Worm (Caenorhabditis elegans) whole organism, L1 larva: ENCODE data around the gene cutl-19.

Source experiments
- C16A3.4 ChIP-seq: fragments of 150-350 bp; optimal IDR thresholded peaks from 2 replicates; lab custom pipeline; 2014; ENCODE audit warnings: missing biosample characterization, missing genetic modification characterization
- blmp-1 ChIP-seq: fragments of 150-350 bp; optimal IDR thresholded peaks from 2 replicates; lab custom pipeline; 2014; ENCODE audit warnings: missing biosample characterization, missing genetic modification characterization
- ceh-90 ChIP-seq: sonication (generic microtip); optimal IDR thresholded peaks from 2 replicates; lab custom pipeline; 2016; ENCODE audit warnings: missing genetic modification characterization, missing compliant biosample characterization
- dsc-1 ChIP-seq: sonication (generic microtip); optimal IDR thresholded peaks from 2 replicates; lab custom pipeline; 2016; ENCODE audit warnings: mild to moderate bottlenecking, missing genetic modification characterization, missing compliant biosample characterization
- efl-1 ChIP-seq, 4 experiments: fragments of 150-350 bp; optimal IDR thresholded peaks in 3 of 4; peaks in 1 of 4; 1 replicate in 1 of 4; 2 replicates in 3 of 4; lab custom pipeline; 2014; ENCODE audit warnings: missing biosample characterization in 2 of 4, missing genetic modification characterization in 2 of 4, missing genetic modification reagents in 2 of 4
- egl-27 ChIP-seq, 2 experiments: fragments of 150-350 bp in 1 of 2; sonication (generic microtip); optimal IDR thresholded peaks; 3 replicates each; lab custom pipeline; 2017 to 2018; ENCODE audit warnings: missing biosample characterization in 2 of 2, missing genetic modification characterization in 2 of 2, missing genetic modification reagents in 2 of 2
- elt-2 ChIP-seq: sonication (generic microtip); optimal IDR thresholded peaks from 2 replicates; lab custom pipeline; 2016; ENCODE audit warnings: missing genetic modification characterization, mild to moderate bottlenecking, inconsistent platforms, missing compliant biosample characterization, missing genetic modification reagents
- elt-3 ChIP-seq, 6 experiments: fragments of 150-350 bp in 1 of 6; sonication (generic microtip); optimal IDR thresholded peaks; 2 replicates each; lab custom pipeline; 2017 to 2018; ENCODE audit warnings: missing biosample characterization in 6 of 6, missing genetic modification characterization in 6 of 6, inconsistent platforms in 1 of 6
- ets-5 ChIP-seq: fragments of 200-800 bp; sonication (Bioruptor generic); IDR thresholded peaks from 2 replicates; pipeline ENCODE4 v1.3.6; 2022; ENCODE audit warnings: missing genetic modification characterization, missing compliant biosample characterization
- fkh-8 ChIP-seq: sonication (generic microtip); optimal IDR thresholded peaks from 2 replicates; lab custom pipeline; 2016; ENCODE audit warnings: mild to moderate bottlenecking, missing genetic modification characterization, missing compliant biosample characterization
- fos-1 ChIP-seq: fragments of 150-350 bp; optimal IDR thresholded peaks from 2 replicates; lab custom pipeline; 2014; ENCODE audit warnings: missing biosample characterization, missing genetic modification characterization
- irx-1 ChIP-seq: sonication (generic microtip); optimal IDR thresholded peaks from 2 replicates; lab custom pipeline; 2016; ENCODE audit warnings: missing genetic modification characterization, missing compliant biosample characterization
- lin-14 ChIP-seq: fragments of 200-800 bp; sonication (Bioruptor generic); optimal IDR thresholded peaks from 2 replicates; lab custom pipeline; 2018; ENCODE audit warnings: mild to moderate bottlenecking, missing genetic modification characterization, moderate library complexity, missing compliant biosample characterization
- lin-15B ChIP-seq: fragments of 150-350 bp; sonication (generic microtip); optimal IDR thresholded peaks from 3 replicates; lab custom pipeline; 2014; ENCODE audit warnings: missing biosample characterization, missing genetic modification characterization
- lin-35 ChIP-seq, 2 experiments: fragments of 150-350 bp; optimal IDR thresholded peaks; 2 replicates each; lab custom pipeline; 2014; ENCODE audit warnings: missing biosample characterization in 2 of 2, missing genetic modification characterization in 2 of 2, missing genetic modification reagents in 2 of 2
- lir-3 ChIP-seq: sonication (generic microtip); optimal IDR thresholded peaks from 2 replicates; lab custom pipeline; 2016; ENCODE audit warnings: mild to moderate bottlenecking, missing genetic modification characterization, moderate library complexity, missing compliant biosample characterization; ENCODE audit not compliant: poor library complexity
- lsy-2 ChIP-seq, 2 experiments: fragments of 150-350 bp; optimal IDR thresholded peaks; 2 replicates each; lab custom pipeline; 2014; ENCODE audit warnings: missing biosample characterization in 2 of 2, missing genetic modification characterization in 2 of 2
- mdl-1 ChIP-seq, 2 experiments: fragments of 150-350 bp; optimal IDR thresholded peaks; 2 replicates each; lab custom pipeline; 2014 to 2017; ENCODE audit warnings: missing biosample characterization in 2 of 2, missing genetic modification characterization in 2 of 2, inconsistent platforms in 1 of 2
- mef-2 ChIP-seq: fragments of 150-350 bp; optimal IDR thresholded peaks from 2 replicates; lab custom pipeline; 2014; ENCODE audit warnings: missing biosample characterization, missing genetic modification characterization
- mep-1 ChIP-seq: fragments of 150-350 bp; optimal IDR thresholded peaks from 2 replicates; lab custom pipeline; 2014; ENCODE audit warnings: missing biosample characterization, missing genetic modification characterization
- nhr-19 ChIP-seq: fragments of 200-800 bp; sonication (Bioruptor generic); conservative IDR thresholded peaks from 2 replicates; pipeline ENCODE4 v1.3.6; 2022; ENCODE audit warnings: missing genetic modification characterization, missing compliant biosample characterization
- nhr-20 ChIP-seq: sonication (generic microtip); optimal IDR thresholded peaks from 2 replicates; lab custom pipeline; 2016; ENCODE audit warnings: mild to moderate bottlenecking, missing genetic modification characterization, missing compliant biosample characterization
- nhr-47 ChIP-seq: sonication (generic microtip); optimal IDR thresholded peaks from 2 replicates; lab custom pipeline; 2016; ENCODE audit warnings: mild to moderate bottlenecking, missing genetic modification characterization, moderate library complexity, missing compliant biosample characterization
- nhr-71 ChIP-seq: sonication (generic microtip); optimal IDR thresholded peaks from 2 replicates; lab custom pipeline; 2016; ENCODE audit warnings: mild to moderate bottlenecking, missing genetic modification characterization, moderate library complexity, missing compliant biosample characterization
- nhr-77 ChIP-seq: fragments of 150-350 bp; optimal IDR thresholded peaks from 2 replicates; lab custom pipeline; 2014; ENCODE audit warnings: missing biosample characterization, missing genetic modification characterization
- nhr-85 ChIP-seq: sonication (generic microtip); peaks from one replicate; lab custom pipeline; 2016; ENCODE audit warnings: missing genetic modification characterization, inconsistent platforms, missing compliant biosample characterization
- nhr-90 ChIP-seq: sonication (generic microtip); optimal IDR thresholded peaks from 2 replicates; lab custom pipeline; 2016; ENCODE audit warnings: mild to moderate bottlenecking, missing genetic modification characterization, missing compliant biosample characterization; ENCODE audit not compliant: poor library complexity
- pqm-1 ChIP-seq: sonication (generic microtip); optimal IDR thresholded peaks from 3 replicates; lab custom pipeline; 2017; ENCODE audit warnings: missing biosample characterization, missing genetic modification characterization
- snpc-4 ChIP-seq: fragments of 150-350 bp; optimal IDR thresholded peaks from 2 replicates; lab custom pipeline; 2014; ENCODE audit warnings: missing biosample characterization, missing genetic modification characterization
- sox-4 ChIP-seq: sonication (generic microtip); optimal IDR thresholded peaks from 2 replicates; lab custom pipeline; 2016; ENCODE audit warnings: missing genetic modification characterization, missing compliant biosample characterization
- sptf-1 ChIP-seq: fragments of 150-350 bp; optimal IDR thresholded peaks from 2 replicates; lab custom pipeline; 2014; ENCODE audit warnings: missing biosample characterization, missing genetic modification characterization
- sup-37 ChIP-seq: fragments of 200-800 bp; sonication (Bioruptor generic); optimal IDR thresholded peaks from 2 replicates; lab custom pipeline; 2018; ENCODE audit warnings: mild to moderate bottlenecking, missing genetic modification characterization, missing compliant biosample characterization
- swsn-7 ChIP-seq: sonication (generic microtip); optimal IDR thresholded peaks from 2 replicates; lab custom pipeline; 2016; ENCODE audit warnings: missing genetic modification characterization, missing compliant biosample characterization
- tbx-2 ChIP-seq: sonication (generic microtip); optimal IDR thresholded peaks from 2 replicates; lab custom pipeline; 2016; ENCODE audit warnings: missing genetic modification characterization, missing compliant biosample characterization
- unc-62 ChIP-seq: fragments of 150-350 bp; optimal IDR thresholded peaks from 2 replicates; lab custom pipeline; 2014; ENCODE audit warnings: missing biosample characterization, missing genetic modification reagents, missing genetic modification characterization
- xbp-1 ChIP-seq: sonication (generic microtip); optimal IDR thresholded peaks from 2 replicates; lab custom pipeline; 2016; ENCODE audit warnings: missing genetic modification characterization, missing compliant biosample characterization
- ztf-4 ChIP-seq: fragments of 150-350 bp; optimal IDR thresholded peaks from 2 replicates; lab custom pipeline; 2014; ENCODE audit warnings: missing biosample characterization, missing genetic modification characterization

Gene cutl-19

DNA sequence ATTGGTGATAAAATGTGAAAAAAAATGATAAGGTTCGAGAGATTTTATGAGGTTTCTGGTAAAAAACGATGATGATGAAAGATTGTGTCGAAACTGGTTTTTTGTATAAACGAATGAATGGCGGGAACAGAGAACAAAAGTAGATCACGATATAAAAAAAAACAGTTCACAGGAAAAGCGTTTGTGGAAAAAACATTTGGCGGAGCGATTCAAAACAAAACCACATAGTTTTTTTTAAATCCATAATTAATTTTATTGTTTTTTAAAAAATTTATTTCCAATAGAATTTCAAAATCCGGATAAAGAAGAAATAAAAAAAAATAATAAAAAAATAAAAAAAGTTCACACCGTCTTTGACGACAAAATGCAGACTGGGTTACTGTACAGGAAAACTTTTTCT is 2.0 kb downstream of the cutl-19 start, which contains the start of gene ZC155.4:
Gene ZC155.4, minus strand, starts transcription at position 101 of the 400 bp plus-strand sequence.
- no peak for TF ChIP-seq nhr-85
- no peak for TF ChIP-seq unc-62 (GFP tag; lab: Kevin White, UChicago)
- no peak for TF ChIP-seq elt-3 (tag; optimal IDR thresholded peaks at IDR 0.05; lab: Kevin White, UChicago)
- no peak for TF ChIP-seq egl-27 (tag; optimal IDR thresholded peaks at IDR 0.05; lab: Kevin White, UChicago)
- no peak for TF ChIP-seq snpc-4
- TF ChIP-seq nhr-77 (tag; lab: Kevin White, UChicago): no peak
- TF ChIP-seq dsc-1 (tag; lab: Kevin White, UChicago): no peak
- no peak for TF ChIP-seq swsn-7 (tag; lab: Kevin White, UChicago)
- no peak for TF ChIP-seq ceh-90 (tag; lab: Kevin White, UChicago)
- TF ChIP-seq fos-1 (tag; lab: Kevin White, UChicago): no peak
- no peak for TF ChIP-seq ets-5 (GFP tag; lab: Robert Waterston, UW)
- TF ChIP-seq mef-2 (tag; lab: Kevin White, UChicago): no peak
- no peak for TF ChIP-seq pqm-1
- TF ChIP-seq sox-4 (tag; lab: Kevin White, UChicago): no peak
- TF ChIP-seq, all 84 proteins: peak for 0

DNA sequence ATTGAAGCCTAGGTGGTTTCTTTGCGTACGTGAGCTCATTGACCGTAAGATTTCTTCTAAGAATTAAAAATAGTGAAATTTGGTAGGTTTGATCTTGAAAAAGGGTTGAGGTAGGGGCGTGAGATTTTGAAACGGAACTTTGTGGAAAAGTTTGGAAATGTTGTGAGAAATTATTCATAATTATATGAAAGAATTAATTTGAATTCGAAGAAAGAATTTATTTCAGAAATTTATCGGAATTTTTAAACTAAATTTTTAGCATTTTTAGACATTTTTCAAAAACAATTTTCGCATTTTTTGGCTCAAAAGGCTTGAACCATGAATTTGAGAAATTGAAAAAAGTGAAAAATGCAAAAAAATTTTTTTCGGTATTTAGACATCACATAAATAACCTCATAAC is 3.2 kb downstream of the cutl-19 start:
- TF ChIP-seq nhr-19: no peak
- no peak for TF ChIP-seq sptf-1 (tag; lab: Kevin White, UChicago)
- no peak for TF ChIP-seq lin-15B (tag; lab: Kevin White, UChicago)
- no peak for TF ChIP-seq lir-3 (tag; lab: Kevin White, UChicago)
- TF ChIP-seq lin-14: no peak
- no peak for TF ChIP-seq nhr-47 (tag; lab: Kevin White, UChicago)
- no peak for TF ChIP-seq fos-1 (tag; lab: Kevin White, UChicago)
- no peak for TF ChIP-seq irx-1
- TF ChIP-seq nhr-20 (tag; lab: Kevin White, UChicago): no peak
- TF ChIP-seq fkh-8 (tag; lab: Kevin White, UChicago): no peak
- TF ChIP-seq mdl-1 (tag; optimal IDR thresholded peaks at IDR 0.05; lab: Kevin White, UChicago): no peak
- TF ChIP-seq ceh-90 (tag; lab: Kevin White, UChicago): no peak

DNA sequence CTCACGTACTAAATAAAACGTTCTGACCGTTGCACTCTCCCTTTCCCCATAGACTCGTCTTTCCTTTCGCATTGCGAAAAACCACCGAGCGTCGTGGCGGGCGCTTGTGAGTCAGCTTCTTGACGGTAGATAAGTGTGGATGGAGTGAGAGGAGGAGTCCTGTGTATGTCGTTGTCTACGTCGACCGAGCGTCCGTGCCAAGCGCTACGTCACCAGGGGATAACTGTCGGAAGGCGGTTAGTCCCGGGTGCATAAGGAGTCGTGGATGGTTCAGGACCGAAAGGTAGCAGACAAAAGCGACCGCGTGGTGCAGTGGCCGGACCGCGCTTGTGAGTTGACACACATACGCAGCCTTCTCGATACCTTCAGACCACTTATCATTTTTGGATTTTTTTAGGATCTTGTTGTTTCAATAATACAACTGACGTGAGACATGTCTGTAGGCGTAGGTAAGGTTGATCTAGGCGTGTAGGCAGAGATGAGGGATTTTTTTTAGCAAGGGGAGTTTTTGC is 6.2 kb downstream of the cutl-19 start:
- peak; percentile 6 for TF ChIP-seq C16A3.4
- TF ChIP-seq nhr-20 (tag; lab: Kevin White, UChicago): peak; percentile 23
- peak in 1 of 2 experiments; percentile 29 for TF ChIP-seq mdl-1 (tag; optimal IDR thresholded peaks at IDR 0.05; lab: Kevin White, UChicago)
- peak; percentile 21 for TF ChIP-seq mep-1 (tag; lab: Kevin White, UChicago)
- peak in 1 of 2 experiments; percentile 7 for TF ChIP-seq lin-35 (GFP tag; optimal IDR thresholded peaks at IDR 0.05; lab: Kevin White, UChicago)
- peak; percentile 26 for TF ChIP-seq xbp-1 (tag; lab: Kevin White, UChicago)
- peak; percentile 32 for TF ChIP-seq swsn-7 (tag; lab: Kevin White, UChicago)
- TF ChIP-seq efl-1 (optimal IDR thresholded peaks at IDR 0.05; lab: Kevin White, UChicago): peak in 1 of 2 experiments; percentile 10
- peak in 1 of 2 experiments; percentile 56 for TF ChIP-seq efl-1 (GFP tag; optimal IDR thresholded peaks at IDR 0.05 in 1 of 2; lab: Kevin White, UChicago)
- TF ChIP-seq elt-2 (tag; lab: Kevin White, UChicago): peak; percentile 29
- TF ChIP-seq lsy-2 (tag; optimal IDR thresholded peaks at IDR 0.05; lab: Kevin White, UChicago): peak; percentile 1 to 62
- TF ChIP-seq nhr-71: peak; percentile 50
- TF ChIP-seq tbx-2 (tag; lab: Kevin White, UChicago): peak; percentile 26
- TF ChIP-seq nhr-90 (tag; lab: Kevin White, UChicago): peak; percentile 41
- peak; percentile 2 for TF ChIP-seq blmp-1 (tag; lab: Kevin White, UChicago)
- peak; percentile 51 for TF ChIP-seq sup-37
- peak; percentile 19; the same call in 1 of the 2 replicates for TF ChIP-seq nhr-19
- peak; percentile 22 for TF ChIP-seq ztf-4 (tag; lab: Kevin White, UChicago)
- peak; percentile 0 for TF ChIP-seq nhr-85
- TF ChIP-seq nhr-47 (tag; lab: Kevin White, UChicago): peak; percentile 56
